Worm (Caenorhabditis elegans): ENCODE measurements around the gene F38B6.4.

DNA sequence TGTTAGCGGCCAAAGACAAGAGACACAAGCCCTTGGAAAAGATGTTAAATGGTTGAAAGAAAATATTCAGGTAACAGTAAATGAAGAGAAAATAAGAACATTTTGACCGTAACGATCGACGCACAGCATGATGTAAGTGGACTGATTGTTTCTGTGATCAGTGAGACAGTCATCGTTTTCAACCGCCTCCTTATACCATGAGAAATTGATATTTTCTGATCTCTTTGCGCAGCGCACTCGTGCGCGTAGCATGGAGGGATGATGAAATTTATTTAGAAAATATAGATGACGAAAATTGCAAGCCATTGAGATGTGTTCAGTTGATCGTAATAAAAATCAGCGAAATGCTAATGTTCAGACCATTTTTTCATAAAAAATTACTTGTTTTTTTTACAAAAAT is 25.1 kb upstream of the F38B6.4 start:
- TF ChIP-seq nhr-11 (tag; optimal IDR thresholded peaks at IDR 0.05) (no peak), skn-1 (tag; optimal IDR thresholded peaks at IDR 0.05) (no peak), fkh-10 (GFP tag; optimal IDR thresholded peaks at IDR 0.05) (no peak), unc-62 (GFP tag; optimal IDR thresholded peaks at IDR 0.05 in 1 of 2) (no peak), unc-62 (tag; optimal IDR thresholded peaks at IDR 0.05) (no peak), nhr-77 (tag; optimal IDR thresholded peaks at IDR 0.05) (no peak), gei-8 (GFP tag; optimal IDR thresholded peaks at IDR 0.05) (no peak), dmd-6 (GFP tag; IDR thresholded peaks at IDR 0.05) (no peak)
